Fruit fly (Drosophila melanogaster) whole organism, prepupa: ENCODE results near the gene Ilk.
A peak's percentile ranks its signal among the peaks of the same experiment; 100 is the strongest.

Source experiments
- CG10631 ChIP-seq: fragments of 200-800 bp; sonication (Bioruptor generic); optimal IDR thresholded peaks from 2 replicates; lab custom pipeline; 2016; ENCODE audit warnings: missing biosample characterization, missing genetic modification characterization
- CG10669 ChIP-seq: fragments of 200-800 bp; sonication (Bioruptor generic); optimal IDR thresholded peaks from 3 replicates; lab custom pipeline; 2018; ENCODE audit warnings: missing biosample characterization, mild to moderate bottlenecking, missing genetic modification characterization, moderate library complexity
- CG11294 ChIP-seq: fragments of 200-800 bp; sonication (Bioruptor generic); IDR thresholded peaks from 2 replicates; pipeline ENCODE4 v1.3.6; 2022; ENCODE audit warnings: missing biosample characterization, missing genetic modification characterization
- CG11762 ChIP-seq: fragments of 200-800 bp; sonication (Bioruptor generic); optimal IDR thresholded peaks from 3 replicates; lab custom pipeline; 2016; ENCODE audit warnings: missing biosample characterization, missing genetic modification characterization; ENCODE audit not compliant: insufficient read depth
- CG11902 ChIP-seq: fragments of 200-800 bp; sonication (Bioruptor generic); optimal IDR thresholded peaks from 3 replicates; lab custom pipeline; 2016; ENCODE audit warnings: missing biosample characterization, missing genetic modification characterization
- CG15336 ChIP-seq: fragments of 200-800 bp; sonication (Bioruptor generic); IDR thresholded peaks from 2 replicates; pipeline ENCODE4 v1.3.6; 2022; ENCODE audit warnings: missing biosample characterization, missing genetic modification characterization
- CG1621 ChIP-seq: fragments of 200-800 bp; sonication (Bioruptor generic); optimal IDR thresholded peaks from 3 replicates; lab custom pipeline; 2018; ENCODE audit warnings: missing biosample characterization, mild to moderate bottlenecking, missing genetic modification characterization
- CG16779 ChIP-seq: fragments of 200-800 bp; sonication (Bioruptor generic); optimal IDR thresholded peaks from 3 replicates; lab custom pipeline; 2017; ENCODE audit warnings: missing biosample characterization, mild to moderate bottlenecking, missing genetic modification characterization
- CG3032 ChIP-seq: fragments of 200-800 bp; optimal IDR thresholded peaks from 2 replicates; lab custom pipeline; 2019; ENCODE audit warnings: missing biosample characterization, mild to moderate bottlenecking, missing genetic modification characterization, moderate library complexity
- CG31627 ChIP-seq: fragments of 200-800 bp; sonication (Bioruptor generic); optimal IDR thresholded peaks from 3 replicates; lab custom pipeline; 2016; ENCODE audit warnings: missing biosample characterization, missing genetic modification characterization
- CG32006 ChIP-seq: fragments of 200-800 bp; sonication (Bioruptor generic); optimal IDR thresholded peaks from 3 replicates; lab custom pipeline; 2017; ENCODE audit warnings: missing biosample characterization, mild to moderate bottlenecking, missing genetic modification characterization
- CG34406 ChIP-seq: fragments of 200-800 bp; sonication (Bioruptor generic); optimal IDR thresholded peaks from 3 replicates; lab custom pipeline; 2016; ENCODE audit warnings: missing biosample characterization, missing genetic modification characterization
- CG3919 ChIP-seq: fragments of 200-800 bp; sonication (Bioruptor generic); optimal IDR thresholded peaks from 3 replicates; lab custom pipeline; 2016; ENCODE audit warnings: missing biosample characterization, missing genetic modification characterization
- CG4318 ChIP-seq: fragments of 200-800 bp; sonication (Bioruptor generic); optimal IDR thresholded peaks from 3 replicates; lab custom pipeline; 2017; ENCODE audit warnings: missing biosample characterization, mild to moderate bottlenecking, missing genetic modification characterization
- CG6163 ChIP-seq: fragments of 200-800 bp; sonication (Bioruptor generic); IDR thresholded peaks from 3 replicates; pipeline ENCODE4 v1.3.6; 2022; ENCODE audit warnings: missing biosample characterization, missing genetic modification characterization
- CG6276 ChIP-seq: fragments of 200-800 bp; sonication (Bioruptor generic); optimal IDR thresholded peaks from 2 replicates; lab custom pipeline; 2017; ENCODE audit warnings: missing biosample characterization, mild to moderate bottlenecking, missing genetic modification characterization
- CG6808 ChIP-seq: fragments of 200-800 bp; sonication (Bioruptor generic); optimal IDR thresholded peaks from 3 replicates; lab custom pipeline; 2017; ENCODE audit warnings: missing biosample characterization, missing genetic modification characterization, mild to moderate bottlenecking, moderate library complexity, missing genetic modification reagents
- CG6854 ChIP-seq: fragments of 200-800 bp; sonication (Bioruptor generic); optimal IDR thresholded peaks from 2 replicates; lab custom pipeline; 2017; ENCODE audit warnings: missing biosample characterization, mild to moderate bottlenecking, missing genetic modification characterization
- CG8119 ChIP-seq: fragments of 200-800 bp; sonication (Bioruptor generic); IDR thresholded peaks from 3 replicates; pipeline ENCODE4 v1.3.6; 2022; ENCODE audit warnings: missing biosample characterization, missing genetic modification characterization
- CG8632 ChIP-seq: fragments of 200-800 bp; sonication (Bioruptor generic); optimal IDR thresholded peaks from 3 replicates; lab custom pipeline; 2016; ENCODE audit warnings: missing biosample characterization, missing genetic modification characterization
- Eip75B ChIP-seq: fragments of 200-800 bp; sonication (Bioruptor generic); optimal IDR thresholded peaks from 3 replicates; lab custom pipeline; 2016; ENCODE audit warnings: missing biosample characterization, missing genetic modification characterization
- Eip78C ChIP-seq: fragments of 200-800 bp; sonication (Bioruptor generic); peaks from one replicate; lab custom pipeline; 2016; ENCODE audit warnings: missing biosample characterization, missing genetic modification characterization
- Eip93F ChIP-seq: fragments of 200-800 bp; sonication (Bioruptor generic); optimal IDR thresholded peaks from 2 replicates; lab custom pipeline; 2016; ENCODE audit warnings: missing biosample characterization, mild to moderate bottlenecking, missing genetic modification characterization
- Ets21C ChIP-seq: fragments of 200-800 bp; sonication (Bioruptor generic); optimal IDR thresholded peaks from 3 replicates; lab custom pipeline; 2016; ENCODE audit warnings: missing biosample characterization, missing genetic modification characterization
- Gug ChIP-seq: fragments of 200-800 bp; sonication (Bioruptor generic); IDR thresholded peaks from 2 replicates; pipeline ENCODE4 v1.3.6; 2022; ENCODE audit warnings: missing biosample characterization, missing genetic modification characterization
- Hr38 ChIP-seq: sonication (Bioruptor generic); optimal IDR thresholded peaks from 2 replicates; lab custom pipeline; 2016; ENCODE audit warnings: missing biosample characterization, missing genetic modification characterization
- Hr4 ChIP-seq: fragments of 200-800 bp; sonication (Bioruptor generic); optimal IDR thresholded peaks from 3 replicates; lab custom pipeline; 2016; ENCODE audit warnings: missing biosample characterization, missing genetic modification characterization
- Lpt ChIP-seq: fragments of 200-800 bp; sonication (Bioruptor generic); optimal IDR thresholded peaks from 3 replicates; lab custom pipeline; 2016; ENCODE audit warnings: missing biosample characterization, missing genetic modification characterization
- Met ChIP-seq: fragments of 200-800 bp; sonication (Bioruptor generic); optimal IDR thresholded peaks from 3 replicates; lab custom pipeline; 2016; ENCODE audit warnings: missing biosample characterization, missing genetic modification characterization
- OdsH ChIP-seq: fragments of 200-800 bp; sonication (Bioruptor generic); optimal IDR thresholded peaks from 3 replicates; lab custom pipeline; 2016; ENCODE audit warnings: missing biosample characterization, missing genetic modification characterization
- Smox ChIP-seq: fragments of 200-800 bp; sonication (Bioruptor generic); optimal IDR thresholded peaks from 3 replicates; lab custom pipeline; 2016; ENCODE audit warnings: missing biosample characterization, missing genetic modification characterization
- Sox14 ChIP-seq: fragments of 200-800 bp; sonication (Bioruptor generic); optimal IDR thresholded peaks from 3 replicates; lab custom pipeline; 2016; ENCODE audit warnings: missing biosample characterization, missing genetic modification characterization
- Sox15 ChIP-seq: fragments of 200-800 bp; sonication (Bioruptor generic); optimal IDR thresholded peaks from 3 replicates; lab custom pipeline; 2016; ENCODE audit warnings: missing biosample characterization, missing genetic modification characterization
- achi ChIP-seq: fragments of 200-800 bp; sonication (Bioruptor generic); optimal IDR thresholded peaks from 3 replicates; lab custom pipeline; 2016; ENCODE audit warnings: missing biosample characterization, missing genetic modification characterization
- cyc ChIP-seq: fragments of 200-800 bp; sonication (Bioruptor generic); optimal IDR thresholded peaks from 3 replicates; lab custom pipeline; 2016; ENCODE audit warnings: missing biosample characterization, missing genetic modification characterization
- dac ChIP-seq: fragments of 200-800 bp; sonication (Bioruptor generic); optimal IDR thresholded peaks from 2 replicates; lab custom pipeline; 2017; ENCODE audit warnings: missing biosample characterization, mild to moderate bottlenecking, missing genetic modification characterization
- eg ChIP-seq: fragments of 200-800 bp; sonication (Bioruptor generic); IDR thresholded peaks from 3 replicates; pipeline ENCODE4 v1.3.6; 2022; ENCODE audit warnings: missing biosample characterization, missing genetic modification characterization
- fd59A ChIP-seq: fragments of 200-800 bp; sonication (Bioruptor generic); optimal IDR thresholded peaks from 2 replicates; lab custom pipeline; 2017; ENCODE audit warnings: missing biosample characterization, mild to moderate bottlenecking, missing genetic modification characterization, missing genetic modification reagents
- net ChIP-seq: fragments of 200-800 bp; sonication (Bioruptor generic); optimal IDR thresholded peaks from 3 replicates; lab custom pipeline; 2016; ENCODE audit warnings: missing biosample characterization, missing genetic modification characterization
- pdm3 ChIP-seq: fragments of 200-800 bp; sonication (Bioruptor generic); optimal IDR thresholded peaks from 3 replicates; lab custom pipeline; 2016; ENCODE audit warnings: missing biosample characterization, missing genetic modification characterization
- salr ChIP-seq, 2 experiments: fragments of 200-800 bp; sonication (Bioruptor generic); optimal IDR thresholded peaks; 3 replicates each; lab custom pipeline; 2016 to 2018; ENCODE audit warnings: missing biosample characterization in 2 of 2, missing genetic modification characterization in 2 of 2, mild to moderate bottlenecking in 1 of 2
- spab ChIP-seq: fragments of 200-800 bp; sonication (Bioruptor generic); optimal IDR thresholded peaks from 2 replicates; lab custom pipeline; 2017; ENCODE audit warnings: missing biosample characterization, mild to moderate bottlenecking, missing genetic modification characterization, missing genetic modification reagents
- ss ChIP-seq, 2 experiments: fragments of 200-800 bp; sonication (Bioruptor generic); optimal IDR thresholded peaks; 2 replicates in 1 of 2; 3 replicates in 1 of 2; lab custom pipeline; 2017 to 2018; ENCODE audit warnings: mild to moderate bottlenecking in 2 of 2, missing biosample characterization in 2 of 2, missing genetic modification characterization in 2 of 2, moderate library complexity in 1 of 2
- svp ChIP-seq: fragments of 200-800 bp; sonication (Bioruptor generic); peaks from one replicate; lab custom pipeline; 2016; ENCODE audit warnings: missing biosample characterization, missing genetic modification characterization
- topi ChIP-seq: fragments of 200-800 bp; sonication (Bioruptor generic); optimal IDR thresholded peaks from 3 replicates; lab custom pipeline; 2016; ENCODE audit warnings: missing biosample characterization, missing genetic modification characterization

Gene Ilk

DNA sequence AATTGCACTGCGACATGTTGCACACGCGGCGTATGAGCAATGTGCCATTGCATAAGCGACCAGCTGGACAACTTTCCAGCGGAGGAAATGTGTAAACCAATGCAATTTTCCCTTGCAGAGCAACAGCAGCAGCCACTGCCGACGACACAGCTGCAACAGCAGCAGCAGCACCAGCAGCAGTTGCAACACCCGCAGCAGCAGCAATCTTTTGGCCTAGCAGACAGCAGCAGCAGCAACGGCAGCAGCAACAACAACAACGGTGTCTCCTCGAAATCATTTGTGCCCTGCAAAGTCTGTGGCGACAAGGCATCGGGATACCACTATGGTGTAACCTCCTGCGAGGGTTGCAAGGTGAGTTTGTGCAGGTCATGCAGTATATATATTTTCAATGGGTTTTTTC is 14.1 kb downstream of the Ilk start:
- no peak for TF ChIP-seq CG8632
- no peak for TF ChIP-seq CG11294 (GFP tag; lab: Robert Waterston, UW)
- no peak for TF ChIP-seq Ets21C (GFP tag; lab: Kevin White, UChicago)
- TF ChIP-seq CG4318 = no peak
- TF ChIP-seq CG3032 (tag; lab: Kevin White, UChicago) = no peak
- TF ChIP-seq cyc (GFP tag; lab: Kevin White, UChicago) = no peak
- no peak for TF ChIP-seq fd59A (GFP tag; lab: Kevin White, UChicago)
- no peak for TF ChIP-seq CG15336
- TF ChIP-seq Met (GFP tag; lab: Kevin White, UChicago) = no peak

dm6 chr3L:21236959-21237551 is 20.4 kb downstream of the Ilk start:
- peak; percentile 38 for TF ChIP-seq Sox14
- TF ChIP-seq CG10669 (GFP tag; lab: Kevin White, UChicago) = no peak
- peak; percentile 48 for TF ChIP-seq CG16779 (tag; lab: Kevin White, UChicago)
- TF ChIP-seq svp = no peak
- no peak for TF ChIP-seq CG31627
- TF ChIP-seq CG6854 (GFP tag; lab: Kevin White, UChicago) = no peak
- peak; percentile 4 for TF ChIP-seq achi
- TF ChIP-seq Hr38 (GFP tag; lab: Kevin White, UChicago) = no peak
- TF ChIP-seq CG1621 = no peak
- TF ChIP-seq CG6276 (GFP tag; lab: Kevin White, UChicago) = peak; percentile 95
- no peak for TF ChIP-seq Eip93F (GFP tag; lab: Kevin White, UChicago)
- no peak for TF ChIP-seq Met (GFP tag; lab: Kevin White, UChicago)
- TF ChIP-seq pdm3 (GFP tag; lab: Kevin White, UChicago) = no peak
- peak; percentile 6 for TF ChIP-seq CG6808
- TF ChIP-seq CG15336 = peak; percentile 83
- peak; percentile 90 for TF ChIP-seq eg (GFP tag; lab: Robert Waterston, UW)
- TF ChIP-seq CG11902 (GFP tag; lab: Kevin White, UChicago) = no peak
- TF ChIP-seq Eip78C (GFP tag; lab: Kevin White, UChicago) = peak; percentile 83
- no peak for TF ChIP-seq CG8632
- TF ChIP-seq Smox (GFP tag; lab: Kevin White, UChicago) = no peak
- no peak for TF ChIP-seq CG11762 (GFP tag; lab: Kevin White, UChicago)
- TF ChIP-seq net = peak; percentile 36
- TF ChIP-seq OdsH = peak; percentile 12
- no peak for TF ChIP-seq Ets21C (GFP tag; lab: Kevin White, UChicago)
- no peak for TF ChIP-seq CG10631 (GFP tag; lab: Kevin White, UChicago)
- TF ChIP-seq cyc (GFP tag; lab: Kevin White, UChicago) = no peak
- TF ChIP-seq CG8119 = peak; percentile 85
- TF ChIP-seq spab (GFP tag; lab: Kevin White, UChicago) = no peak
- TF ChIP-seq CG3032 (tag; lab: Kevin White, UChicago) = no peak
- TF ChIP-seq Eip75B = no peak
- TF ChIP-seq ss (GFP tag; optimal IDR thresholded peaks at IDR 0.05; lab: Kevin White, UChicago) = no peak
- TF ChIP-seq salr (GFP tag; optimal IDR thresholded peaks at IDR 0.05; lab: Kevin White, UChicago) = peak in 1 of 2 experiments; percentile 70
- TF ChIP-seq CG11294 (GFP tag; lab: Robert Waterston, UW) = 0 out of 2 replicates have a peak, but pooled peaks have one; percentile 17
- peak; percentile 43 for TF ChIP-seq Hr4 (GFP tag; lab: Kevin White, UChicago)
- TF ChIP-seq CG34406 (GFP tag; lab: Kevin White, UChicago) = no peak
- TF ChIP-seq Sox15 (GFP tag; lab: Kevin White, UChicago) = no peak
- peak; percentile 26 for TF ChIP-seq CG3919 (GFP tag; lab: Kevin White, UChicago)
- TF ChIP-seq CG32006 = peak; percentile 73
- TF ChIP-seq topi (GFP tag; lab: Kevin White, UChicago) = no peak
- peak; percentile 75 for TF ChIP-seq Lpt (GFP tag; lab: Kevin White, UChicago)
- TF ChIP-seq CG6163 (GFP tag; lab: Robert Waterston, UW) = peak; percentile 69; the same call in 1 of the 3 replicates
- TF ChIP-seq dac (GFP tag; lab: Kevin White, UChicago) = no peak
- peak; percentile 21; the same call in 1 of the 2 replicates for TF ChIP-seq Gug (GFP tag; lab: Robert Waterston, UW)
- TF ChIP-seq, all 60 proteins: peak for 19
